Worm (Caenorhabditis elegans) whole organism, early embryonic: ENCODE data around the gene elk-2.
"Not testable (repeated sequence)": the region's sequence is repeated elsewhere in the genome, so short reads cannot be mapped to it uniquely, and the experiment has no call there.

Source experiments
- aly-1 ChIP-seq: sonication (generic microtip); optimal IDR thresholded peaks from 2 replicates; lab custom pipeline; 2016; ENCODE audit warnings: missing genetic modification characterization, missing compliant biosample characterization
- ama-1 ChIP-seq: fragments of 150-350 bp; optimal IDR thresholded peaks from 2 replicates; lab custom pipeline; 2014
- flt-1 ChIP-seq: fragments of 200-800 bp; sonication (Bioruptor generic); IDR thresholded peaks from 2 replicates; pipeline ENCODE4 v1.3.6; 2022; ENCODE audit warnings: missing genetic modification characterization, missing compliant biosample characterization
- tbx-37 ChIP-seq: fragments of 200-800 bp; sonication (Bioruptor generic); conservative IDR thresholded peaks from 2 replicates; pipeline ENCODE4 v1.3.6; 2022; ENCODE audit warnings: missing genetic modification reagents, missing genetic modification characterization, missing compliant biosample characterization

DNA sequence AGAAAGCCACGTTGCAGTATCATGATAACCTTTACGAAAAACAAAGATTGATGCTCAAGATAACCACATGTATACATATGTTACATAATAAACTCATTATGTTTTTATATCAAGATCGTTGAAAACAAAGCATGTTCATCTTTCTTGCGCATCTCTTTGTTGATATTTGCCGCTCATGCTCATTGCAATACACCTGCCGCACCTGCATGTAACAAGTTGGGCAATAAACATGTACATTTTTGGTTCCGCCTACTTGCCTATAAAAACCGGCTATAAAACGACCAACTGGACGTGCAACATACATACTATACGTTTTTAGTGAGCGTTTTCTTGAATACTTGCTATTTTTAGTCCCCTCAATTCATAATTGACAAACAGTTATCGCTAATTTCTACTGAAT is 10.5 kb upstream of the elk-2 start, which contains the start of gene fbxa-16:
- TF ChIP-seq ama-1 (lab: Kevin White, UChicago); tbx-37 (GFP tag; lab: Robert Waterston, UW); aly-1 (tag; lab: Kevin White, UChicago); flt-1 (GFP tag; lab: Robert Waterston, UW): not testable (repeated sequence)
